Worm (Caenorhabditis elegans) whole organism, young adult: Measurements from ENCODE around the gene sodh-2.

Source experiments
- F55B11.4 ChIP-seq: sonication (generic microtip); optimal IDR thresholded peaks from 2 replicates; lab custom pipeline; 2016; ENCODE audit warnings: missing compliant biosample characterization, missing genetic modification characterization, borderline replicate concordance; ENCODE audit not compliant: insufficient read depth
- ama-1 ChIP-seq, 3 experiments: fragments of 150-350 bp in 1 of 3; sonication (generic microtip) in 2 of 3; optimal IDR thresholded peaks; 2 replicates each; lab custom pipeline; 2014 to 2018; ENCODE audit warnings: missing biosample characterization in 2 of 3, missing genetic modification characterization in 2 of 3, missing genetic modification reagents in 2 of 3
- attf-6 ChIP-seq: fragments of 200-800 bp; sonication (Bioruptor generic); IDR thresholded peaks from 2 replicates; pipeline ENCODE4 v1.3.6; 2022; ENCODE audit warnings: missing genetic modification reagents, missing genetic modification characterization, missing compliant biosample characterization
- ccch-3 ChIP-seq: fragments of 200-800 bp; sonication (Bioruptor generic); optimal IDR thresholded peaks from 2 replicates; lab custom pipeline; 2018; ENCODE audit warnings: mild to moderate bottlenecking, missing genetic modification characterization, missing compliant biosample characterization
- chd-7 ChIP-seq: sonication (generic microtip); optimal IDR thresholded peaks from 2 replicates; lab custom pipeline; 2016; ENCODE audit warnings: mild to moderate bottlenecking, missing genetic modification characterization, moderate library complexity, missing compliant biosample characterization
- fkh-3 ChIP-seq: sonication (generic microtip); optimal IDR thresholded peaks from 2 replicates; lab custom pipeline; 2016; ENCODE audit warnings: mild to moderate bottlenecking, missing genetic modification characterization, missing compliant biosample characterization
- lir-1 ChIP-seq: fragments of 200-800 bp; sonication (Bioruptor generic); conservative IDR thresholded peaks from 2 replicates; pipeline ENCODE4 v1.3.6; 2022; ENCODE audit warnings: missing genetic modification reagents, missing genetic modification characterization, missing compliant biosample characterization
- nfya-1 ChIP-seq: sonication (generic microtip); optimal IDR thresholded peaks from 2 replicates; lab custom pipeline; 2017; ENCODE audit warnings: antibody characterized with exemption, missing compliant biosample characterization, missing genetic modification characterization, borderline replicate concordance; ENCODE audit not compliant: insufficient read depth
- nhr-27 ChIP-seq: fragments of 200-800 bp; sonication (Bioruptor generic); optimal IDR thresholded peaks from 2 replicates; lab custom pipeline; 2018; ENCODE audit warnings: mild to moderate bottlenecking, missing genetic modification characterization, moderate library complexity, missing compliant biosample characterization
- snpc-4 ChIP-seq, 5 experiments: fragments of 150-350 bp in 1 of 5; sonication (generic microtip) in 4 of 5; optimal IDR thresholded peaks; 2 replicates each; lab custom pipeline; 2014 to 2018; ENCODE audit warnings: missing genetic modification characterization in 5 of 5, missing biosample characterization in 3 of 5, antibody characterized with exemption in 2 of 5, mild to moderate bottlenecking in 2 of 5, missing compliant biosample characterization in 2 of 5, missing genotype in 2 of 5, moderate library complexity in 2 of 5, missing genetic modification reagents in 1 of 5
- unc-62 ChIP-seq: fragments of 150-350 bp; optimal IDR thresholded peaks from 2 replicates; lab custom pipeline; 2014; ENCODE audit warnings: missing biosample characterization, missing genetic modification reagents, missing genetic modification characterization
- xnd-1 ChIP-seq: sonication (generic microtip); optimal IDR thresholded peaks from 2 replicates; lab custom pipeline; 2016; ENCODE audit warnings: missing genotype, missing genetic modification reagents, missing genetic modification characterization, missing compliant biosample characterization

- TF ChIP-seq nfya-1 (tag; lab: Kevin White, UChicago): no peak
- no peak for TF ChIP-seq chd-7 (tag; lab: Kevin White, UChicago)
- no peak for TF ChIP-seq xnd-1 (tag; lab: Kevin White, UChicago)
- no peak for TF ChIP-seq nhr-27
- no peak for TF ChIP-seq fkh-3 (tag; lab: Kevin White, UChicago)
- TF ChIP-seq snpc-4 (GFP tag; optimal IDR thresholded peaks at IDR 0.05; lab: Kevin White, UChicago): no peak
- TF ChIP-seq snpc-4 (tag; optimal IDR thresholded peaks at IDR 0.05; lab: Kevin White, UChicago): no peak
- no peak for TF ChIP-seq lir-1 (GFP tag; lab: Robert Waterston, UW)
- no peak for TF ChIP-seq F55B11.4
- TF ChIP-seq ama-1 (optimal IDR thresholded peaks at IDR 0.05; lab: Kevin White, UChicago): no peak
- no peak for TF ChIP-seq ama-1 (GFP tag; optimal IDR thresholded peaks at IDR 0.05; lab: Kevin White, UChicago)
- TF ChIP-seq ccch-3 (GFP tag; lab: Kevin White, UChicago): no peak
- no peak for TF ChIP-seq unc-62 (GFP tag; lab: Kevin White, UChicago)
- no peak for TF ChIP-seq attf-6 (GFP tag; lab: Robert Waterston, UW)
These were observed 38.7 kb downstream of the sodh-2 start for ce11 chrV:11852305-11852704.
